Worm (Caenorhabditis elegans) whole organism, L4 larva: ENCODE data around the gene H41C03.2.

Experiments
- Y105C5A.15 ChIP-seq: fragments of 200-800 bp; sonication (Bioruptor generic); IDR thresholded peaks from 2 replicates; pipeline ENCODE4 v1.3.6; 2022; ENCODE audit warnings: missing genetic modification characterization, missing compliant biosample characterization
- ZK546.5 ChIP-seq, 2 experiments: sonication (generic microtip); optimal IDR thresholded peaks; 2 replicates each; lab custom pipeline; 2017; ENCODE audit warnings: missing biosample characterization in 2 of 2, missing genetic modification characterization in 2 of 2
- ceh-82 ChIP-seq: sonication (generic microtip); optimal IDR thresholded peaks from 2 replicates; lab custom pipeline; 2017; ENCODE audit warnings: missing biosample characterization, missing genetic modification characterization
- egl-43 ChIP-seq: fragments of 200-800 bp; sonication (Bioruptor generic); IDR thresholded peaks from 2 replicates; pipeline ENCODE4 v1.3.6; 2022; ENCODE audit warnings: missing genetic modification reagents, missing genetic modification characterization, missing compliant biosample characterization
- lin-13 ChIP-seq: fragments of 150-350 bp; optimal IDR thresholded peaks from 2 replicates; lab custom pipeline; 2014; ENCODE audit warnings: missing biosample characterization, missing genetic modification reagents, missing genetic modification characterization
- lin-38 ChIP-seq: fragments of 200-800 bp; sonication (Bioruptor generic); IDR thresholded peaks from 2 replicates; pipeline ENCODE4 v1.3.6; 2022; ENCODE audit warnings: missing genetic modification reagents, missing genetic modification characterization, missing compliant biosample characterization
- nhr-237 ChIP-seq: sonication (generic microtip); optimal IDR thresholded peaks from 2 replicates; lab custom pipeline; 2017; ENCODE audit warnings: missing biosample characterization, missing genetic modification characterization
- php-3 ChIP-seq: fragments of 200-800 bp; sonication (Bioruptor generic); IDR thresholded peaks from 2 replicates; pipeline ENCODE4 v1.3.6; 2022; ENCODE audit warnings: missing genetic modification reagents, missing genetic modification characterization, missing compliant biosample characterization
- pqm-1 ChIP-seq: sonication (generic microtip); optimal IDR thresholded peaks from 2 replicates; lab custom pipeline; 2017; ENCODE audit warnings: missing biosample characterization, missing genetic modification characterization

- peak; percentile 12 for TF ChIP-seq pqm-1 (tag; lab: Kevin White, UChicago)
- TF ChIP-seq ZK546.5 (tag; optimal IDR thresholded peaks at IDR 0.05; lab: Kevin White, UChicago), result no peak
- TF ChIP-seq lin-38 (GFP tag; lab: Robert Waterston, UW), result no peak
- no peak for TF ChIP-seq lin-13
- TF ChIP-seq nhr-237 (tag; lab: Kevin White, UChicago), result no peak
- no peak for TF ChIP-seq egl-43 (GFP tag; lab: Robert Waterston, UW)
- no peak for TF ChIP-seq ceh-82
- no peak for TF ChIP-seq Y105C5A.15
- TF ChIP-seq php-3 (GFP tag; lab: Robert Waterston, UW), result no peak
Measured at ce11 chrII:5846181-5846580, 5.7 kb downstream of the H41C03.2 start.
